Worm (Caenorhabditis elegans) whole organism, midembryonic: ENCODE measurements around the gene Y37B11A.3.
A peak's percentile ranks its signal among the peaks of the same experiment; 100 is the strongest.

Experiments used
- T22C8.4 ChIP-seq: fragments of 200-800 bp; sonication (Bioruptor generic); IDR thresholded peaks from 2 replicates; pipeline ENCODE4 v1.3.6; 2022; ENCODE audit warnings: missing genetic modification characterization, missing compliant biosample characterization
- cog-1 ChIP-seq: sonication (generic microtip); optimal IDR thresholded peaks from 2 replicates; lab custom pipeline; 2016; ENCODE audit warnings: missing genetic modification characterization, missing compliant biosample characterization
- flt-1 ChIP-seq: fragments of 200-800 bp; sonication (Bioruptor generic); IDR thresholded peaks from 2 replicates; pipeline ENCODE4 v1.3.6; 2022; ENCODE audit warnings: missing genetic modification characterization, missing compliant biosample characterization
- klf-2 ChIP-seq: fragments of 200-800 bp; sonication (Bioruptor generic); conservative IDR thresholded peaks from 2 replicates; pipeline ENCODE4 v1.3.6; 2022; ENCODE audit warnings: missing genetic modification reagents, missing genetic modification characterization, missing compliant biosample characterization
- med-1 ChIP-seq: sonication (generic microtip); optimal IDR thresholded peaks from 2 replicates; lab custom pipeline; 2017; ENCODE audit warnings: missing genetic modification characterization, mild to moderate bottlenecking, missing compliant biosample characterization, antibody characterized with exemption, missing genetic modification reagents; ENCODE audit not compliant: insufficient read depth
- ref-1 ChIP-seq: fragments of 200-800 bp; sonication (Bioruptor generic); conservative IDR thresholded peaks from 2 replicates; pipeline ENCODE4 v1.3.6; 2022; ENCODE audit warnings: missing genetic modification reagents, missing genetic modification characterization, missing compliant biosample characterization
- tab-1 ChIP-seq: fragments of 200-800 bp; sonication (Bioruptor generic); IDR thresholded peaks from 2 replicates; pipeline ENCODE4 v1.3.6; 2022; ENCODE audit warnings: missing genetic modification characterization, missing compliant biosample characterization
- ztf-23 ChIP-seq: fragments of 200-800 bp; sonication (Bioruptor generic); IDR thresholded peaks from 2 replicates; pipeline ENCODE4 v1.3.6; 2022; ENCODE audit warnings: missing genetic modification reagents, missing genetic modification characterization, missing compliant biosample characterization
- ztf-29 ChIP-seq: fragments of 200-800 bp; sonication (Bioruptor generic); IDR thresholded peaks from 2 replicates; pipeline ENCODE4 v1.3.6; 2022; ENCODE audit warnings: missing genetic modification reagents, missing genetic modification characterization, missing compliant biosample characterization

Gene Y37B11A.3

DNA sequence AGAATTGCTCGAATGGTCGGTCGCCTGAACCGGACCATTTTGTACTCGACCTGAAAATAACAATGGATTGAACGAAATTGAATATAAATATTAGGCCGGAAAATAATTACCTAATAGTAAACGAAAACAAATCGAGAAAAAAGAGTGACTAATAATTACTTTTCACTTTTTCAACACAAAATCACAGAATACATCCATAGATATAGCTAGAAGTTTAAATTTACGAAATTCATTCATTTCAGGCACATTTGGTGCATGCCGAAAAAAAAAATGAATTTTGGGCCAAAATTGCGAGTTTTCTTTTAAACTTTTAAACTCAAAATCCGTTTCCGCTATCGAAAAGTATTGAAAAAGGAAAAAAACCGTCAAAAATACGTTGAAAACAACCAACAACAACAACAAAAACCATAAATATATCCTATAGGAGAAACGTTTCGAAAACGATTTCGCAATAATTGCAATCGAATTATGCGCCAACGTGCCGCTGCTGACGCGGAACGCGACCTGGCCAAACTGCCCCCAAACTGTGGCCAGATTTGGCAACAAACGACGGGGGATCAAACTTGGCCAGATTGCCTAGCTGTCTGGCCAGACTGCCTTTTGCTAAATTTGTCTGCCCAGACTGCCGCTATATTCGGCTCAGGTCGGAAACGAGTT, at the start of gene Y37B11A.3:
Gene Y37B11A.3, minus strand, starts transcription at position 51 of the 657 bp plus-strand sequence.
- TF ChIP-seq flt-1 (no peak), ztf-23 (GFP tag; lab: Robert Waterston, UW) (0 out of 2 replicates have a peak, but pooled peaks have one; percentile 27), klf-2 (GFP tag; lab: Robert Waterston, UW) (no peak), ref-1 (no peak)

DNA sequence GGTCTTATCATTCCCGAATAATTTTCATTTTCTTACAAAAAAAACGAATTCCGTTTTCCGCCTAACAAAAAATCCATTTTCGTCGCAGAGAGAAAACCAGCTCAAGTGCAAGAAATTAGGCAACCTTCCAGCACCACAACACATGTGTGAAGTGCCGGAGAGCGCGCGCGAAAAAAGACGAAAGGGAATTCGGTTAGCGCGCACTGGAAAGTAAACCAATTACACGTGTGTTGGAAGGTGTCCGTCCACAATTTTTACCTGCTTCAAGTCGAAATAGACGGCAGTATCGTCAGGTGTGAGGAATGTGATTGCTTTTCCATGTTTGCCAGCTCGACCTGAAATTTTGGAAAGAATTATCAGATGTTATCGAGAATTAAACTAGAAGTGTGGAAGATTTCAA, 49.5 kb upstream of the Y37B11A.3 start:
- TF ChIP-seq T22C8.4 (GFP tag; lab: Robert Waterston, UW) = no peak
- TF ChIP-seq tab-1 = no peak
- TF ChIP-seq ref-1 = no peak
- no peak for TF ChIP-seq ztf-29 (GFP tag; lab: Robert Waterston, UW)
- no peak for TF ChIP-seq flt-1

- TF ChIP-seq klf-2 (GFP tag; lab: Robert Waterston, UW) (no peak), cog-1 (no peak), med-1 (GFP tag; lab: Kevin White, UChicago) (no peak), tab-1 (no peak), T22C8.4 (GFP tag; lab: Robert Waterston, UW) (no peak), ztf-23 (GFP tag; lab: Robert Waterston, UW) (no peak), flt-1 (no peak), ztf-29 (GFP tag; lab: Robert Waterston, UW) (no peak), ref-1 (no peak)
Observed at ce11 chrIII:5834053-5834452, 48.9 kb upstream of the Y37B11A.3 start, which contains the start of gene R12B2.6. TSS of gene R12B2.6 (minus strand) at chrIII:5834153.

DNA sequence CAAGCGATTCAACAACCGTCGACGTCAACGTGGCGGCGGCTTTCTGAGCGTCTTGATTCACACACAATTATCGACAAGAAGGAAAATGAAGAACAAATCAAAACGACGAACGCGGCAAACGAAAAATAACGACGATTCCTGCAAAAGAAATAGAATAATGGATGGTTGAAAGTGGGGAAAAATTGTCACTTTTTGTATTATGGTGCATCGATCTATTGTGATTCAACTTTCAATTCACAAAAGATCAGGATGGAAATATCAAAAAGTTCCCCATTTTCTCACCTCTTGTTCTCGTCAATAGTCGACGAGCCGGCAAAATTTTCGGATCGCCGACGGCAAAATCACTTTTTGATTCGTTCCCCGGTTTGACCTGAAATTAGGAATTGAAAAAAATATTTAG, 48.3 kb upstream of the Y37B11A.3 start, which contains the start of the genes R12B2.13 and mdt-15:
Gene R12B2.13, minus strand, starts transcription at position 101 of the 400 bp plus-strand sequence.
Gene mdt-15, minus strand, starts transcription at position 376 of the 400 bp plus-strand sequence.
- TF ChIP-seq ref-1 (no peak), T22C8.4 (GFP tag; lab: Robert Waterston, UW) (no peak), tab-1 (no peak), ztf-29 (GFP tag; lab: Robert Waterston, UW) (no peak), ztf-23 (GFP tag; lab: Robert Waterston, UW) (no peak), cog-1 (no peak), klf-2 (GFP tag; lab: Robert Waterston, UW) (no peak), med-1 (GFP tag; lab: Kevin White, UChicago) (no peak), flt-1 (no peak)

DNA sequence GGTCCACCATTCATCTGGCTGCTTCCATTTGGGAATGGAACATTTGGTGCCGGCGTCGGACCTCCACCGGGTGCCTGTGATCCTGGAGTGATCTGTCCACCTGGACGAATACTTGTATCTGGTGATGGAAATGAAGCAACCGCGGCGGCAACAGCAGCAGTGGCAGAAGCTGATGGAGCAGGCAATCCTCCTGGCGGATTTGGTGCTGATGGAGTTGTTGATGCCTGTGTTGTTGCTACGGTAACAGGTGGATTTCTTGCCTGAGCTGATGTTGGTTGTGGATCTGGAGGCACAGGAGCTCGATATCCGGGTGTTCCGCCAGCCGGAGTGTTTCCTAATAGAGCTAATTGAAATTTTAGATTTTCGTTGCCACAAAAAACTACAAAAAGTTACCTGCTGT, 47.3 kb upstream of the Y37B11A.3 start:
- TF ChIP-seq med-1 (GFP tag; lab: Kevin White, UChicago) = no peak
- no peak for TF ChIP-seq ztf-29 (GFP tag; lab: Robert Waterston, UW)
- TF ChIP-seq ztf-23 (GFP tag; lab: Robert Waterston, UW) = no peak
- no peak for TF ChIP-seq klf-2 (GFP tag; lab: Robert Waterston, UW)
- TF ChIP-seq tab-1 = no peak
- TF ChIP-seq flt-1 = no peak
- no peak for TF ChIP-seq T22C8.4 (GFP tag; lab: Robert Waterston, UW)
- TF ChIP-seq ref-1 = no peak
- TF ChIP-seq cog-1 = no peak

ce11 chrIII:5828065-5828464, 42.9 kb upstream of the Y37B11A.3 start:
- no peak for TF ChIP-seq med-1 (GFP tag; lab: Kevin White, UChicago)
- no peak for TF ChIP-seq flt-1
- no peak for TF ChIP-seq ztf-29 (GFP tag; lab: Robert Waterston, UW)
- no peak for TF ChIP-seq ref-1
- no peak for TF ChIP-seq ztf-23 (GFP tag; lab: Robert Waterston, UW)
- no peak for TF ChIP-seq cog-1
- no peak for TF ChIP-seq tab-1
- TF ChIP-seq T22C8.4 (GFP tag; lab: Robert Waterston, UW) = no peak
- no peak for TF ChIP-seq klf-2 (GFP tag; lab: Robert Waterston, UW)

DNA sequence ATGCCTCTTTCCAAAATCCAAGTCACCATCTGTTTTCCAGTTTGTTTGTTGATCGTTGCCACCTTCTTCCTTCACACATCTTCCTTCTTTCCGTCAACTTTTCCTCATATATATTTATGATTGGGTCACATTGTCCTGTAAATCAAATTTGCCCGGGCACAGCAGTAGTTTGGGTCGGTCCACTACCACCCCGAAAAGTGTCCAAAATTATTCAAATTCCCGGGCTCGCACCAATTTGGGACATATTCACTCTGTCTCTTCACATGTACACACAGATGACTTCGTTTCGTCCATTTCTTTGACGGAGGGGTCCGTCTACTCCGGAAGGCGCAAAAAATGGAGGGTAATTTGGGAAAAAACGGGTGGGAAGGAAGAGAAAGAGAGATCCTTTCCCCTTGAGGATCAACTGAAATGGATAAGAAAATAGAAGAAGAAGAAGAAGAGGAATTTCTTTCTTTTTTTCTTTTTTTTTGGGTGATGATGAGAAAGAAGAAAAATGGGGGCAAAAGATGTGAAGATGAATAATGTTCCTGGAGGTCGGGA, 41.8 kb upstream of the Y37B11A.3 start:
- no peak for TF ChIP-seq ref-1

- no peak for TF ChIP-seq cog-1
- TF ChIP-seq tab-1 = no peak
- no peak for TF ChIP-seq ztf-29 (GFP tag; lab: Robert Waterston, UW)
- no peak for TF ChIP-seq T22C8.4 (GFP tag; lab: Robert Waterston, UW)
- no peak for TF ChIP-seq ztf-23 (GFP tag; lab: Robert Waterston, UW)
- TF ChIP-seq ref-1 = no peak
- no peak for TF ChIP-seq flt-1
- no peak for TF ChIP-seq klf-2 (GFP tag; lab: Robert Waterston, UW)
- no peak for TF ChIP-seq med-1 (GFP tag; lab: Kevin White, UChicago)
Observed at ce11 chrIII:5824450-5824972, 39.4 kb upstream of the Y37B11A.3 start.

ce11 chrIII:5823617-5824016, 38.5 kb upstream of the Y37B11A.3 start, which contains the start of gene R12B2.8:
TSS of gene R12B2.8 (plus strand) at chrIII:5823917.
- TF ChIP-seq cog-1 (no peak), T22C8.4 (GFP tag; lab: Robert Waterston, UW) (no peak), ztf-29 (GFP tag; lab: Robert Waterston, UW) (no peak), klf-2 (GFP tag; lab: Robert Waterston, UW) (no peak), ref-1 (no peak), tab-1 (no peak), ztf-23 (GFP tag; lab: Robert Waterston, UW) (no peak), flt-1 (no peak), med-1 (GFP tag; lab: Kevin White, UChicago) (no peak)

DNA sequence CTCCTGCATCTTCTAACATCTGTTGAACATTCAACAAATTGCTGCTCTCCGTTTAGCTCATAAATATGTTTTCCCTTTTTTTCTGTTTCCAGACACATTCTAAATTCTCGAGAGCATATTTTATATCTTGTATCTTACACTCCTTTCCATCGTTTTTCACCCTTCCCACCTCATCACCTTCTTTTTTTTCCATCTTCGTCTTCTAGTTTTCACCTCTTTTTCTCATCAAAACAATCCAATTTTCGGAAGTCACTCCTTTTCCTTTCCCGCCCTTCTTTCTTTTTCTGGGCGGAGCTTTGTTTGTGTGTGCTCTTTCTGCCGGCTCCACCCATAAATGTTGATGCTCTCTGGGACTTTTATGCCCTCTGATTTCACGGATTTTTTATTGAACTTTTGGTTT, 37.7 kb upstream of the Y37B11A.3 start:
- no peak for TF ChIP-seq klf-2 (GFP tag; lab: Robert Waterston, UW)
